Fruit fly (Drosophila melanogaster): Measurements from ENCODE around the gene CG10874.
A peak's percentile ranks its signal among the peaks of the same experiment; 100 is the strongest.

Gene CG10874

dm6 chr2L:2192123-2192601 lies at the start of gene CG10874:
CG10874 (minus strand) TSS chr2L:2192386.
- TF ChIP-seq insv (optimal IDR thresholded peaks at IDR 0.05): no peak
- TF ChIP-seq Myc (optimal IDR thresholded peaks at IDR 0.05): no peak
- no peak for TF ChIP-seq h (optimal IDR thresholded peaks at IDR 0.05)
- TF ChIP-seq ttk (optimal IDR thresholded peaks at IDR 0.05): no peak
- TF ChIP-seq psq (optimal IDR thresholded peaks at IDR 0.05): no peak
- TF ChIP-seq Sin3A (optimal IDR thresholded peaks at IDR 0.05): no peak

- TF ChIP-seq ttk (optimal IDR thresholded peaks at IDR 0.05): no peak
- TF ChIP-seq Sin3A (optimal IDR thresholded peaks at IDR 0.05): no peak
- TF ChIP-seq Myc (optimal IDR thresholded peaks at IDR 0.05): no peak
- TF ChIP-seq h (optimal IDR thresholded peaks at IDR 0.05): no peak
- no peak for TF ChIP-seq insv (optimal IDR thresholded peaks at IDR 0.05)
- no peak for TF ChIP-seq psq (optimal IDR thresholded peaks at IDR 0.05)
These were observed 48.3 kb upstream of the CG10874 start, which contains the start of gene Tengl1 for dm6 chr2L:2240493-2240892. Tengl1 (minus strand) TSS chr2L:2240593.

- TF ChIP-seq ttk (optimal IDR thresholded peaks at IDR 0.05) (no peak), Myc (optimal IDR thresholded peaks at IDR 0.05) (no peak), Sin3A (optimal IDR thresholded peaks at IDR 0.05) (no peak), h (optimal IDR thresholded peaks at IDR 0.05) (no peak), psq (optimal IDR thresholded peaks at IDR 0.05) (no peak)
These were observed 47.1 kb upstream of the CG10874 start, which contains the start of gene Tengl2 for dm6 chr2L:2239284-2239683. Tengl2 (minus strand) TSS chr2L:2239384.

- TF ChIP-seq h (optimal IDR thresholded peaks at IDR 0.05) (no peak), Myc (optimal IDR thresholded peaks at IDR 0.05) (no peak), Sin3A (optimal IDR thresholded peaks at IDR 0.05) (no peak), ttk (optimal IDR thresholded peaks at IDR 0.05) (no peak), psq (optimal IDR thresholded peaks at IDR 0.05) (no peak), insv (optimal IDR thresholded peaks at IDR 0.05) (no peak)
These were observed 46.0 kb upstream of the CG10874 start, which contains the start of gene Tengl3 for dm6 chr2L:2238151-2238550. Tengl3 (minus strand) TSS chr2L:2238251.

dm6 chr2L:2236722-2237121 lies 44.5 kb upstream of the CG10874 start, which contains the start of gene Sec24CD:
Sec24CD (minus strand) TSS chr2L:2236844.
- peak; percentile 28 for TF ChIP-seq psq (optimal IDR thresholded peaks at IDR 0.05)
- TF ChIP-seq Myc (optimal IDR thresholded peaks at IDR 0.05): no peak

dm6 chr2L:2228179-2228849 lies 36.1 kb upstream of the CG10874 start:
- TF ChIP-seq Myc (optimal IDR thresholded peaks at IDR 0.05) (no peak), h (optimal IDR thresholded peaks at IDR 0.05) (no peak), insv (optimal IDR thresholded peaks at IDR 0.05) (no peak), ttk (optimal IDR thresholded peaks at IDR 0.05) (no peak), psq (optimal IDR thresholded peaks at IDR 0.05) (no peak), Sin3A (optimal IDR thresholded peaks at IDR 0.05) (no peak)

dm6 chr2L:2227316-2227715 lies 35.1 kb upstream of the CG10874 start:
- TF ChIP-seq insv (optimal IDR thresholded peaks at IDR 0.05) (no peak), ttk (optimal IDR thresholded peaks at IDR 0.05) (no peak), Myc (optimal IDR thresholded peaks at IDR 0.05) (no peak), Sin3A (optimal IDR thresholded peaks at IDR 0.05) (no peak), psq (optimal IDR thresholded peaks at IDR 0.05) (no peak)

dm6 chr2L:2226259-2227121 lies 34.3 kb upstream of the CG10874 start, which contains the start of the genes CG15387 and sau:
CG15387 (minus strand) TSS chr2L:2226294.
sau (plus strand) TSS chr2L:2226342.
- no peak for TF ChIP-seq Sin3A (optimal IDR thresholded peaks at IDR 0.05)
- TF ChIP-seq h (optimal IDR thresholded peaks at IDR 0.05): no peak
- no peak for TF ChIP-seq insv (optimal IDR thresholded peaks at IDR 0.05)
- TF ChIP-seq psq (optimal IDR thresholded peaks at IDR 0.05): no peak

- TF ChIP-seq ttk (optimal IDR thresholded peaks at IDR 0.05) (no peak), psq (optimal IDR thresholded peaks at IDR 0.05) (no peak), Myc (optimal IDR thresholded peaks at IDR 0.05) (no peak), Sin3A (optimal IDR thresholded peaks at IDR 0.05) (no peak), h (optimal IDR thresholded peaks at IDR 0.05) (no peak), insv (optimal IDR thresholded peaks at IDR 0.05) (no peak)
These were observed 30.2 kb upstream of the CG10874 start for dm6 chr2L:2222377-2222776.

- TF ChIP-seq psq (optimal IDR thresholded peaks at IDR 0.05): no peak
- TF ChIP-seq Myc (optimal IDR thresholded peaks at IDR 0.05): no peak
- TF ChIP-seq ttk (optimal IDR thresholded peaks at IDR 0.05): no peak
- no peak for TF ChIP-seq insv (optimal IDR thresholded peaks at IDR 0.05)
- TF ChIP-seq h (optimal IDR thresholded peaks at IDR 0.05): no peak
- TF ChIP-seq Sin3A (optimal IDR thresholded peaks at IDR 0.05): no peak
These were observed 29.5 kb upstream of the CG10874 start for dm6 chr2L:2221649-2222150.

- TF ChIP-seq Myc (optimal IDR thresholded peaks at IDR 0.05) (no peak), ttk (optimal IDR thresholded peaks at IDR 0.05) (no peak), psq (optimal IDR thresholded peaks at IDR 0.05) (no peak), Sin3A (optimal IDR thresholded peaks at IDR 0.05) (no peak), h (optimal IDR thresholded peaks at IDR 0.05) (no peak), insv (optimal IDR thresholded peaks at IDR 0.05) (no peak)
These were observed 28.6 kb upstream of the CG10874 start, which contains the start of gene papi for dm6 chr2L:2220573-2221332. papi (plus strand) TSS chr2L:2220748.
